Fruit fly (Drosophila melanogaster): ENCODE measurements around the gene CG33325.

CG33325 gene

DNA sequence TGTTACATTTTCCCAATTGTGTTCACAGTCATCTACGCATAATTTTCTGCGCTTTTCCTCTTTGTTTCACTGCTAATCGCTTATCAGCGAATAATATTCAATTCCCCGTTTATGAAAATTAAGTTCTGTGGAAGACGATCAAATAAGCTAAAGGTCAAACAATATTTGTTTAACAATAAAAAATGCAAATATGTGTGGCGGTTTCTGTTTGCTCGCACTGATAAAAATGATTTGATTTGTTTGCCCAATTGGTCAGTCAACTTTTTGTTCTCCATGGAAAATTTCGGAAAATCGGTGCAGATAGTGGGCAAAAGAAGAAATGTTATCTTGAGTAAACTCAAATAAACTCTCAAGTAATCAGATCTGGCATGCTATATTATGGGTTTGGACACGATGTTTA, 24.8 kb upstream of the CG33325 start:
- TF ChIP-seq tj (GFP tag; optimal IDR thresholded peaks at IDR 0.05) = no peak
- TF ChIP-seq Crg-1 (GFP tag; optimal IDR thresholded peaks at IDR 0.05) = no peak
- TF ChIP-seq Hr96 (GFP tag; optimal IDR thresholded peaks at IDR 0.05) = no peak

DNA sequence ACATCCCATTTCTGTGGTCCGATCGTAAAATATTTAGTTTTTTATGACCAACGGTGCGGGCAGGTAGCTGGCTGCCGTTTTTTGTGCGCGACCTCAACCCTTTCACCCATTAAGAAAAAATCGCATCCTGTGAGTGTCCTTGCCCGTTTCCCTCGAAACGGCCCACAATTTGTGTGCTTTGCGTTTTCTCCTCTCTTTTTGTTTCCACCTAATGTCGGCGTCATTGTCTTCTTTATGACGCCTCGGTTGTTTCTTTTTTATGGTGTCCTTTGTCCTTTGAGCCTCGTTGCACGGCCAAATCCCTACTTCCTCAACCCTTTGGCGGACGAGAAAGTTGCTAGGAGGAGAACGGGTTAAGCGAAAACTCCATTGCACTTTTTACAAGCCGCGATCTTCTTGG, 21.4 kb upstream of the CG33325 start:
- TF ChIP-seq CG11617 (GFP tag; optimal IDR thresholded peaks at IDR 0.05) = no peak

DNA sequence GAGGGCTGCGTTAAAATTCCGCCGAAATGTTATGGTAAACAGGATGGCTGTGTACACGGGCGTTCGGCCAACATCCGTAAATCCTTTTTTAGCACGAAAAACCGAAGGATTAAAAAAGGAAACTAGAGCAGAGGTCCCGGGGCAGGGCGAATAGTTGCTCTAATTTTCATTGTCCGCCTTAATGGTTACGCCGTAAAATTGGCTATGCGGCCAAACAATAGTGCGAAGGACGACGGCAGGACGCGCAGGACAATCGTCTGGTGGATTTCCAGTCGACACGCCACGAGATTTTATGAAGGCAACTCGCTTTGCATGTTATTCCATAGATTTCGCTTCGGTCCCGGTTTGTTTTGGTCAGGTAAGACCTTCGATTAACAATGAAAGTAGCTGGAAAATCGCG, 20.8 kb upstream of the CG33325 start:
- no peak for TF ChIP-seq cic (GFP tag; optimal IDR thresholded peaks at IDR 0.05)
- no peak for TF ChIP-seq CG33017 (tag; optimal IDR thresholded peaks at IDR 0.05)
- no peak for TF ChIP-seq CG7101 (tag; optimal IDR thresholded peaks at IDR 0.05)
- no peak for TF ChIP-seq CG14711 (tag; optimal IDR thresholded peaks at IDR 0.05)
- no peak for TF ChIP-seq bab1 (GFP tag; optimal IDR thresholded peaks at IDR 0.05)
- TF ChIP-seq ovo (GFP tag; optimal IDR thresholded peaks at IDR 0.05) = no peak
- no peak for TF ChIP-seq Mnt (GFP tag; optimal IDR thresholded peaks at IDR 0.05)
- no peak for TF ChIP-seq Hr96 (GFP tag; optimal IDR thresholded peaks at IDR 0.05)
- no peak for TF ChIP-seq toe (GFP tag; optimal IDR thresholded peaks at IDR 0.05)
- TF ChIP-seq CG11617 (GFP tag; optimal IDR thresholded peaks at IDR 0.05) = no peak
- no peak for TF ChIP-seq Clk (GFP tag; optimal IDR thresholded peaks at IDR 0.05)
- no peak for TF ChIP-seq pad (GFP tag; optimal IDR thresholded peaks at IDR 0.05)
- TF ChIP-seq Crg-1 (GFP tag; optimal IDR thresholded peaks at IDR 0.05) = no peak
- TF ChIP-seq tj (GFP tag; optimal IDR thresholded peaks at IDR 0.05) = no peak

DNA sequence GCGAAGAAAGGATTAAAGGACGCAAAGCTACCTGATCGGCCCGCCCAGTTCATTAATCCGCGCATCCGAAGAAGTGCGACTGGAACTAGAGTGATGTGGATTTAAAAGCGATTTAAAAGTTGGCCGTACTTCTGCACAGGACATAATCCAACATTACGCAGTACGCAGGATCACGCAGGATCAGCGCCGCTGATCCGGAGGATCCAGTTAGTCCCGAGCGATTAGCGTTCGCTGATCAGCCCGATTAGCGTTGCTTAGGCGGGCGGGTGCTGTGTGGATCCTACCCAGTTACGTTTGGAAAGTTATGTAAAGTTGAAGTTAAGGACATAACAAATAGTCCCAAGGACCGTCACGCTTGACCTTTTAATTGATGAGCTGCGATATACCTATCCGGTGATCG, 19.4 kb upstream of the CG33325 start:
- TF ChIP-seq toe (GFP tag; optimal IDR thresholded peaks at IDR 0.05) (no peak), bab1 (GFP tag; optimal IDR thresholded peaks at IDR 0.05) (no peak), pad (GFP tag; optimal IDR thresholded peaks at IDR 0.05) (no peak), CG11617 (GFP tag; optimal IDR thresholded peaks at IDR 0.05) (no peak), kay (GFP tag; ENCODE audit: borderline replicate concordance) (no peak), cnc (optimal IDR thresholded peaks at IDR 0.05) (no peak), CG1620 (GFP tag; optimal IDR thresholded peaks at IDR 0.05) (no peak), CG12768 (GFP tag; optimal IDR thresholded peaks at IDR 0.05) (no peak), CG33017 (tag; optimal IDR thresholded peaks at IDR 0.05) (no peak), CG7101 (tag; optimal IDR thresholded peaks at IDR 0.05) (no peak), CG14711 (tag; optimal IDR thresholded peaks at IDR 0.05) (no peak), ovo (GFP tag; optimal IDR thresholded peaks at IDR 0.05) (no peak), Clk (GFP tag; optimal IDR thresholded peaks at IDR 0.05) (no peak), CG5204 (GFP tag; optimal IDR thresholded peaks at IDR 0.05) (no peak)

DNA sequence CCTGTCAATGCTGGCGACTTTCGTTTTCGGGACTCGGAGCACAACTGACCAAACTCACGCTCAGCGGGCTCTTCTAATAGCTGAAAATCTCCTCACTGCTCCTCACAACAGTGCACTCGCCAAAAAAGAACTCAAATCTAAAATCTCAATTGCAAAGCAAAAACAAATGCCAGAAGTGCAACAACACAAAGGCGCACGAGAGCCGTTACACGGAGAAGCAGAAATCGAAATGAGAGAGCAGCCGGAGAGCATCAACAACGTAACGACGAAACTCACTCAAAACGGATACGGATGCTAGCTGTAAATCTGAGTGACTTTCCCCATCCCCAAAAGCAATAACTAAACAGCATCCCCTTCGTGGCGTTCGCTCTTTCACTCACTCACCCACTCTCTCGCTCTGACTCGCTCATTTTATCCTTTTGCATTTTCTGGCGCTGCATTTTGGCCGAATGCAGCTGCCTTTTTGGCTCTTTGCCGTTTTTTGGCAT, 18.0 kb upstream of the CG33325 start, which contains the start of gene hb:
hb (minus strand) TSS at position 51 of the 488 bp plus-strand sequence.
- TF ChIP-seq Mnt (GFP tag; optimal IDR thresholded peaks at IDR 0.05) (no peak), pad (GFP tag; optimal IDR thresholded peaks at IDR 0.05) (peak; percentile 98), cnc (optimal IDR thresholded peaks at IDR 0.05) (no peak), ovo (GFP tag; optimal IDR thresholded peaks at IDR 0.05) (peak; percentile 4)

DNA sequence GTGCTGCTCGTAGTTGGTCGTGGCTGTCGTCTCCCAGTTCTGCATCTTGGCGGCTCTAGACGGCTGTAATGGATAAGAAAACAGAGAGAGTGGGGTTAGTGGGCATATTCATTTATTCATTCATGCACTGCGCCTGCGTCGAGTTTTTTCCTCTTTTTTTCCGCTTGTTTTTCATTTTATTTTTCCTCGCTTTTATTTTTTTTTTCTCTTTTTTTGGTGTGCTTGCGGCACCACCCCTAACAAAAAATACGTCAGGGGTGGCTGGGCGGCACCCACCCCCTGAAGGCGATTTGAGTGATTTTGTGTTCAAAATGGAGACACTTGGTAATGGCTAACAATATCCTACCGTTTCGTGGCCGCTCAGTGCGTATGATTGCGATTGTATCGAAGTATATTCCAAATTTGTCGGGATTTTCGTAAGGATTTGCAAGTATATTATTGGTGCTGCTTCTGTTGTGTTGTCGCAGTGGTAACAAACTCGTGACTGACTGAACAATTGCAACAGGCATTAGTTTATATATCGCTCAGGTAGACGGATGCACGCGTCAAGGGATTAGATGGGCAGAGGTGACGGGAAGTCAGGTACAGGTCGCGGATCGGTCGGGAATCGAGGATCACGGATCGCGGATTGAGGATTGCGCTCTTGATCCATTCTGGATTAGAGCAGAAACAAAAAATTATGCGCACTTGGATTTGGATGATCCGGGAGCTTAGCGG, 14.4 kb upstream of the CG33325 start:
- TF ChIP-seq Clk (GFP tag; optimal IDR thresholded peaks at IDR 0.05) (no peak), CG14711 (tag; optimal IDR thresholded peaks at IDR 0.05) (no peak), CG7045 (GFP tag; optimal IDR thresholded peaks at IDR 0.05) (peak; percentile 89), ovo (GFP tag; optimal IDR thresholded peaks at IDR 0.05) (no peak), tj (GFP tag; optimal IDR thresholded peaks at IDR 0.05) (no peak), CG5204 (GFP tag; optimal IDR thresholded peaks at IDR 0.05) (peak; percentile 66), kay (GFP tag; ENCODE audit: borderline replicate concordance) (no peak), CG11617 (GFP tag; optimal IDR thresholded peaks at IDR 0.05) (no peak), toe (GFP tag; optimal IDR thresholded peaks at IDR 0.05) (peak; percentile 68), pad (GFP tag; optimal IDR thresholded peaks at IDR 0.05) (no peak), CG7101 (tag; optimal IDR thresholded peaks at IDR 0.05) (no peak), CG33017 (tag; optimal IDR thresholded peaks at IDR 0.05) (peak; percentile 86), CG12768 (GFP tag; optimal IDR thresholded peaks at IDR 0.05) (peak; percentile 74), cnc (optimal IDR thresholded peaks at IDR 0.05) (no peak), cic (GFP tag; optimal IDR thresholded peaks at IDR 0.05) (no peak), Mnt (GFP tag; optimal IDR thresholded peaks at IDR 0.05) (no peak), Crg-1 (GFP tag; optimal IDR thresholded peaks at IDR 0.05) (no peak), CG1620 (GFP tag; optimal IDR thresholded peaks at IDR 0.05) (no peak), bab1 (GFP tag; optimal IDR thresholded peaks at IDR 0.05) (no peak), Hr96 (GFP tag; optimal IDR thresholded peaks at IDR 0.05) (peak; percentile 54)

DNA sequence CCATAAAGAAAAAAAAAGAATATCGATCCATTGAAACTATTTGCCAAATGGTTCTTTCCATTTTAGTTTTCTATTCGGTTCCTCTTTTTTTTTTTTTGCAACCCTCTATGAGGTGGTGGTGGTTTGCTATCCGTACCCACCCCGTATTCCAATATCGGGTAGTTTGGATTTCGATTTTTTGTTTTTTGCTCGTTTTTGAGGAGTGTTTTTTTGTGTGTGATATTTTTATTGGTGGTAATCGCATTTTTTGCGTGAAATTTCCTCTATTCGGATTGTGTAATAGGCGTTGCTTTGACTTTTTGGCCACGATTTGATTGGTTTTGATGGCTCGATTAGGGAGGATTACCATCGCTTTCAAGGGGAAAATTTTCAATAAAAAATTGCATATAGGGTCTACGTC, 6.6 kb upstream of the CG33325 start:
- TF ChIP-seq Hr96 (GFP tag; optimal IDR thresholded peaks at IDR 0.05) (no peak), Clk (GFP tag; optimal IDR thresholded peaks at IDR 0.05) (no peak)

All from whole organism, adult.